Worm (Caenorhabditis elegans) whole organism, late embryonic: ENCODE measurements around the gene srlf-12.

Experiments
- C08G9.2 ChIP-seq: sonication (generic microtip); optimal IDR thresholded peaks from 2 replicates; lab custom pipeline; 2016; ENCODE audit warnings: mild to moderate bottlenecking, missing genetic modification characterization, moderate library complexity, missing compliant biosample characterization
- F13H6.1 ChIP-seq: sonication (generic microtip); optimal IDR thresholded peaks from 2 replicates; lab custom pipeline; 2016; ENCODE audit warnings: missing genetic modification characterization, missing compliant biosample characterization
- T23F11.4 ChIP-seq: fragments of 200-800 bp; sonication (Bioruptor generic); optimal IDR thresholded peaks from 2 replicates; lab custom pipeline; 2018; ENCODE audit warnings: mild to moderate bottlenecking, missing genetic modification characterization, missing compliant biosample characterization
- Y22D7AL.16 ChIP-seq: sonication (generic microtip); optimal IDR thresholded peaks from 2 replicates; lab custom pipeline; 2016; ENCODE audit warnings: missing genetic modification characterization, missing compliant biosample characterization
- ahr-1 ChIP-seq: sonication (generic microtip); optimal IDR thresholded peaks from 2 replicates; lab custom pipeline; 2016; ENCODE audit warnings: missing genetic modification characterization, missing compliant biosample characterization
- ama-1 ChIP-seq: fragments of 150-350 bp; optimal IDR thresholded peaks from 2 replicates; lab custom pipeline; 2014
- ceh-18 ChIP-seq: sonication (generic microtip); optimal IDR thresholded peaks from 2 replicates; lab custom pipeline; 2016; ENCODE audit warnings: missing genetic modification characterization, missing compliant biosample characterization
- ceh-22 ChIP-seq: sonication (generic microtip); optimal IDR thresholded peaks from 2 replicates; lab custom pipeline; 2017; ENCODE audit warnings: missing biosample characterization, missing genetic modification characterization
- ceh-24 ChIP-seq: sonication (generic microtip); optimal IDR thresholded peaks from 2 replicates; lab custom pipeline; 2016; ENCODE audit warnings: mild to moderate bottlenecking, missing genetic modification characterization, missing compliant biosample characterization
- ceh-31 ChIP-seq: sonication (generic microtip); optimal IDR thresholded peaks from 2 replicates; lab custom pipeline; 2016; ENCODE audit warnings: missing genetic modification characterization, missing compliant biosample characterization
- ceh-34 ChIP-seq: sonication (generic microtip); optimal IDR thresholded peaks from 2 replicates; lab custom pipeline; 2016; ENCODE audit warnings: mild to moderate bottlenecking, missing genetic modification characterization, missing compliant biosample characterization
- ceh-45 ChIP-seq: fragments of 200-800 bp; sonication (Bioruptor generic); IDR thresholded peaks from 2 replicates; pipeline ENCODE4 v1.3.6; 2022; ENCODE audit warnings: missing genetic modification reagents, missing genetic modification characterization, missing compliant biosample characterization
- ceh-6 ChIP-seq: fragments of 200-800 bp; sonication (Bioruptor generic); optimal IDR thresholded peaks from 2 replicates; lab custom pipeline; 2018; ENCODE audit warnings: mild to moderate bottlenecking, missing genetic modification characterization, missing compliant biosample characterization
- che-1 ChIP-seq: sonication (generic microtip); optimal IDR thresholded peaks from 2 replicates; lab custom pipeline; 2016; ENCODE audit warnings: mild to moderate bottlenecking, missing genetic modification characterization, missing compliant biosample characterization
- dve-1 ChIP-seq: sonication (generic microtip); optimal IDR thresholded peaks from 2 replicates; lab custom pipeline; 2017; ENCODE audit warnings: antibody characterized with exemption, mild to moderate bottlenecking, missing genetic modification characterization, missing compliant biosample characterization
- ets-4 ChIP-seq: sonication (generic microtip); optimal IDR thresholded peaks from 2 replicates; lab custom pipeline; 2016; ENCODE audit warnings: missing genetic modification characterization, missing compliant biosample characterization
- eyg-1 ChIP-seq: sonication (generic microtip); optimal IDR thresholded peaks from 2 replicates; lab custom pipeline; 2016; ENCODE audit warnings: missing genotype, missing genetic modification characterization, missing compliant biosample characterization
- fkh-10 ChIP-seq: fragments of 150-350 bp; optimal IDR thresholded peaks from 2 replicates; lab custom pipeline; 2014; ENCODE audit warnings: missing biosample characterization, missing genetic modification reagents, missing genetic modification characterization
- hlh-13 ChIP-seq: fragments of 200-800 bp; sonication (Bioruptor generic); optimal IDR thresholded peaks from 2 replicates; lab custom pipeline; 2018; ENCODE audit warnings: mild to moderate bottlenecking, missing genetic modification characterization, missing compliant biosample characterization
- hlh-15 ChIP-seq: sonication (generic microtip); optimal IDR thresholded peaks from 2 replicates; lab custom pipeline; 2016; ENCODE audit warnings: missing genetic modification characterization, missing compliant biosample characterization
- hlh-6 ChIP-seq: sonication (generic microtip); optimal IDR thresholded peaks from 2 replicates; lab custom pipeline; 2016; ENCODE audit warnings: missing genotype, missing genetic modification characterization, missing compliant biosample characterization
- hlh-8 ChIP-seq: sonication (generic microtip); optimal IDR thresholded peaks from 2 replicates; lab custom pipeline; 2016; ENCODE audit warnings: missing genotype, missing genetic modification characterization, missing compliant biosample characterization
- lin-11 ChIP-seq: fragments of 200-800 bp; sonication (Bioruptor generic); optimal IDR thresholded peaks from 2 replicates; lab custom pipeline; 2018; ENCODE audit warnings: mild to moderate bottlenecking, missing genetic modification characterization, missing compliant biosample characterization
- nfya-1 ChIP-seq: sonication (generic microtip); optimal IDR thresholded peaks from 2 replicates; lab custom pipeline; 2017; ENCODE audit warnings: missing genetic modification characterization, mild to moderate bottlenecking, missing compliant biosample characterization, antibody characterized with exemption, moderate library complexity
- nhr-232 ChIP-seq: sonication (generic microtip); optimal IDR thresholded peaks from 2 replicates; lab custom pipeline; 2016; ENCODE audit warnings: missing genetic modification characterization, missing compliant biosample characterization
- npax-4 ChIP-seq: sonication (generic microtip); optimal IDR thresholded peaks from 2 replicates; lab custom pipeline; 2016; ENCODE audit warnings: missing genetic modification characterization, missing compliant biosample characterization
- pag-3 ChIP-seq: sonication (generic microtip); optimal IDR thresholded peaks from 2 replicates; lab custom pipeline; 2016; ENCODE audit warnings: missing compliant biosample characterization, missing genetic modification characterization, borderline replicate concordance
- pha-4 ChIP-seq: fragments of 150-350 bp; optimal IDR thresholded peaks from 2 replicates; lab custom pipeline; 2018; ENCODE audit warnings: missing biosample characterization, missing genetic modification reagents, missing genetic modification characterization
- pros-1 ChIP-seq: fragments of 150-350 bp; optimal IDR thresholded peaks from 2 replicates; lab custom pipeline; 2014; ENCODE audit warnings: missing biosample characterization, missing genetic modification reagents, missing genetic modification characterization
- ref-2 ChIP-seq: sonication (generic microtip); optimal IDR thresholded peaks from 2 replicates; lab custom pipeline; 2016; ENCODE audit warnings: missing genetic modification characterization, missing compliant biosample characterization
- rnt-1 ChIP-seq: sonication (generic microtip); optimal IDR thresholded peaks from 2 replicates; lab custom pipeline; 2016; ENCODE audit warnings: missing genetic modification characterization, missing compliant biosample characterization
- sdc-2 ChIP-seq: sonication (generic microtip); optimal IDR thresholded peaks from 2 replicates; lab custom pipeline; 2016; ENCODE audit warnings: missing genotype, missing genetic modification characterization, missing compliant biosample characterization
- sox-4 ChIP-seq: sonication (generic microtip); optimal IDR thresholded peaks from 2 replicates; lab custom pipeline; 2017; ENCODE audit warnings: mild to moderate bottlenecking, missing genetic modification characterization, inconsistent platforms, missing compliant biosample characterization
- tbx-2 ChIP-seq: sonication (generic microtip); optimal IDR thresholded peaks from 2 replicates; lab custom pipeline; 2016; ENCODE audit warnings: missing genetic modification characterization, missing compliant biosample characterization
- ttx-3 ChIP-seq: sonication (generic microtip); optimal IDR thresholded peaks from 2 replicates; lab custom pipeline; 2016; ENCODE audit warnings: missing genetic modification reagents, missing genetic modification characterization, missing compliant biosample characterization
- unc-42 ChIP-seq: sonication (generic microtip); optimal IDR thresholded peaks from 2 replicates; lab custom pipeline; 2016; ENCODE audit warnings: missing genotype, missing genetic modification characterization, missing compliant biosample characterization
- unc-55 ChIP-seq: sonication (generic microtip); optimal IDR thresholded peaks from 2 replicates; lab custom pipeline; 2017; ENCODE audit warnings: missing biosample characterization, missing genetic modification reagents, missing genetic modification characterization
- unc-86 ChIP-seq: sonication (generic microtip); optimal IDR thresholded peaks from 2 replicates; lab custom pipeline; 2016; ENCODE audit warnings: missing genetic modification characterization, missing compliant biosample characterization
- zip-5 ChIP-seq: sonication (generic microtip); optimal IDR thresholded peaks from 2 replicates; lab custom pipeline; 2016; ENCODE audit warnings: missing genetic modification characterization, missing compliant biosample characterization

The srlf-12 gene

ce11 chrIV:10852403-10852802, 39.5 kb downstream of the srlf-12 start:
- TF ChIP-seq ceh-45 (no peak), sox-4 (tag; lab: Kevin White, UChicago) (no peak), tbx-2 (no peak), fkh-10 (GFP tag; lab: Kevin White, UChicago) (no peak), npax-4 (tag; lab: Kevin White, UChicago) (no peak), unc-55 (GFP tag; lab: Kevin White, UChicago) (no peak), C08G9.2 (tag; lab: Kevin White, UChicago) (no peak), Y22D7AL.16 (no peak), ceh-31 (no peak), ceh-24 (tag; lab: Kevin White, UChicago) (no peak), zip-5 (tag; lab: Kevin White, UChicago) (no peak), ref-2 (tag; lab: Kevin White, UChicago) (no peak), lin-11 (tag; lab: Kevin White, UChicago) (no peak), unc-42 (no peak), hlh-6 (tag; lab: Kevin White, UChicago) (no peak), ahr-1 (no peak), pag-3 (tag; lab: Kevin White, UChicago) (no peak), F13H6.1 (no peak)

- TF ChIP-seq T23F11.4 (GFP tag; lab: Kevin White, UChicago) (no peak), hlh-13 (GFP tag; lab: Kevin White, UChicago) (no peak)
Measured at ce11 chrIV:10851833-10852232, 40.1 kb downstream of the srlf-12 start, which contains the start of gene T11G6.4. TSS of gene T11G6.4 (minus strand) at chrIV:10851933.

DNA sequence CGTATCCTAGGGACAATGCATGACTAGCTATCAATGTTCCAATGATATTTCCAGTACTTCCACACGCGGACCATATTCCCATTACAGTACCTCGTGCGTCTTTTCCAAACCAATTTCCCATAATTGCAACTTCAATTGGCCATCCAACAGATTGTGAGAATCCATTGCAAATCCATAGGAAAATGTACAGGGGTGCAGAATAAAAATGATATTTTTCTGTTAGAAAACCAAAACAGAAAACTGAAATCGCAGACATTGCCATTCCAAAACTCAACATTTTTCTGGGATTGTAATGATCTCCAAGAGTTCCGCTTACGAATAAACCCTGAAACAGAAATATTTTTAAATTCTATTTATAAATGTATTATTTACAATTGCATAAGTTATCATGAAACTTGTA, 40.8 kb downstream of the srlf-12 start:
- TF ChIP-seq F13H6.1 (no peak), ceh-31 (no peak), hlh-13 (GFP tag; lab: Kevin White, UChicago) (no peak), unc-86 (tag; lab: Kevin White, UChicago) (no peak), pros-1 (tag; lab: Kevin White, UChicago) (no peak), ceh-34 (no peak), ceh-6 (GFP tag; lab: Kevin White, UChicago) (no peak), nhr-232 (no peak), hlh-8 (tag; lab: Kevin White, UChicago) (no peak), ttx-3 (tag; lab: Kevin White, UChicago) (no peak), npax-4 (tag; lab: Kevin White, UChicago) (no peak), pha-4 (tag; lab: Kevin White, UChicago) (no peak), ceh-22 (tag; lab: Kevin White, UChicago) (no peak), C08G9.2 (tag; lab: Kevin White, UChicago) (no peak), che-1 (tag; lab: Kevin White, UChicago) (no peak), hlh-15 (no peak), ref-2 (tag; lab: Kevin White, UChicago) (no peak), eyg-1 (tag; lab: Kevin White, UChicago) (no peak)

- TF ChIP-seq sdc-2 (tag; lab: Kevin White, UChicago) (no peak), nfya-1 (peak; percentile 16)
Measured at ce11 chrIV:10842705-10843364, 49.1 kb downstream of the srlf-12 start, which contains the start of gene T11G6.5. TSS of gene T11G6.5 (minus strand) at chrIV:10842755.

ce11 chrIV:10842232-10842631, 49.7 kb downstream of the srlf-12 start:
- TF ChIP-seq unc-55 (GFP tag; lab: Kevin White, UChicago) (no peak), ceh-24 (tag; lab: Kevin White, UChicago) (no peak), pha-4 (tag; lab: Kevin White, UChicago) (no peak), ceh-22 (tag; lab: Kevin White, UChicago) (no peak), eyg-1 (tag; lab: Kevin White, UChicago) (no peak), ets-4 (tag; lab: Kevin White, UChicago) (no peak), hlh-8 (tag; lab: Kevin White, UChicago) (no peak), pag-3 (tag; lab: Kevin White, UChicago) (no peak), rnt-1 (no peak), lin-11 (tag; lab: Kevin White, UChicago) (no peak), dve-1 (tag; lab: Kevin White, UChicago) (no peak), ama-1 (no peak), nhr-232 (no peak), hlh-13 (GFP tag; lab: Kevin White, UChicago) (no peak), ceh-18 (tag; lab: Kevin White, UChicago) (no peak), sox-4 (tag; lab: Kevin White, UChicago) (no peak)
- TF ChIP-seq, all 69 proteins: peak for 0
